Worm (Caenorhabditis elegans) whole organism, young adult: ENCODE data around the gene R13A5.10.

Experiments
- B0019.2 ChIP-seq: fragments of 200-800 bp; sonication (Bioruptor generic); conservative IDR thresholded peaks from 2 replicates; pipeline ENCODE4 v1.3.6; 2022; ENCODE audit warnings: missing genetic modification reagents, missing genetic modification characterization, missing compliant biosample characterization
- B0035.1 ChIP-seq: sonication (generic microtip); optimal IDR thresholded peaks from 2 replicates; lab custom pipeline; 2016; ENCODE audit warnings: missing genetic modification characterization, mild to moderate bottlenecking, missing compliant biosample characterization, missing genotype, missing genetic modification reagents
- B0261.1 ChIP-seq: sonication (generic microtip); optimal IDR thresholded peaks from 2 replicates; lab custom pipeline; 2016; ENCODE audit warnings: mild to moderate bottlenecking, missing genetic modification characterization, moderate library complexity, missing compliant biosample characterization
- D2030.7 ChIP-seq: fragments of 200-800 bp; sonication (Bioruptor generic); IDR thresholded peaks from 2 replicates; pipeline ENCODE4 v1.3.6; 2022; ENCODE audit warnings: missing genetic modification reagents, missing genetic modification characterization, missing compliant biosample characterization
- F10E7.11 ChIP-seq: sonication (generic microtip); optimal IDR thresholded peaks from 2 replicates; lab custom pipeline; 2017; ENCODE audit warnings: mild to moderate bottlenecking, missing genetic modification characterization, moderate library complexity, missing compliant biosample characterization
- F52B5.7 ChIP-seq: sonication (generic microtip); optimal IDR thresholded peaks from 2 replicates; lab custom pipeline; 2016; ENCODE audit warnings: mild to moderate bottlenecking, missing genetic modification characterization, missing compliant biosample characterization
- F57C9.4 ChIP-seq: sonication (generic microtip); optimal IDR thresholded peaks from 2 replicates; lab custom pipeline; 2017; ENCODE audit warnings: mild to moderate bottlenecking, missing genetic modification characterization, missing compliant biosample characterization
- K12H6.12 ChIP-seq: fragments of 200-800 bp; sonication (Bioruptor generic); optimal IDR thresholded peaks from 2 replicates; lab custom pipeline; 2018; ENCODE audit warnings: mild to moderate bottlenecking, missing genetic modification characterization, missing compliant biosample characterization
- attf-6 ChIP-seq: fragments of 200-800 bp; sonication (Bioruptor generic); IDR thresholded peaks from 2 replicates; pipeline ENCODE4 v1.3.6; 2022; ENCODE audit warnings: missing genetic modification reagents, missing genetic modification characterization, missing compliant biosample characterization
- bed-2 ChIP-seq: fragments of 200-800 bp; sonication (Bioruptor generic); IDR thresholded peaks from 2 replicates; pipeline ENCODE4 v1.3.6; 2022; ENCODE audit warnings: missing genetic modification reagents, missing genetic modification characterization, missing compliant biosample characterization
- cebp-2 ChIP-seq: fragments of 200-800 bp; sonication (Bioruptor generic); IDR thresholded peaks from 2 replicates; pipeline ENCODE4 v1.3.6; 2022; ENCODE audit warnings: missing genetic modification characterization, missing compliant biosample characterization
- ceh-27 ChIP-seq: fragments of 200-800 bp; sonication (Bioruptor generic); optimal IDR thresholded peaks from 2 replicates; lab custom pipeline; 2018; ENCODE audit warnings: mild to moderate bottlenecking, missing genetic modification characterization, moderate library complexity, missing compliant biosample characterization
- die-1 ChIP-seq: sonication (generic microtip); optimal IDR thresholded peaks from 2 replicates; lab custom pipeline; 2016; ENCODE audit warnings: missing genotype, mild to moderate bottlenecking, missing genetic modification characterization, missing compliant biosample characterization
- dpff-1 ChIP-seq: sonication (generic microtip); optimal IDR thresholded peaks from 2 replicates; lab custom pipeline; 2017; ENCODE audit warnings: mild to moderate bottlenecking, missing genetic modification characterization, missing compliant biosample characterization
- egl-44 ChIP-seq: fragments of 200-800 bp; sonication (Bioruptor generic); IDR thresholded peaks from 2 replicates; pipeline ENCODE4 v1.3.6; 2022; ENCODE audit warnings: missing genetic modification reagents, missing genetic modification characterization, missing compliant biosample characterization
- fkh-3 ChIP-seq: sonication (generic microtip); optimal IDR thresholded peaks from 2 replicates; lab custom pipeline; 2016; ENCODE audit warnings: mild to moderate bottlenecking, missing genetic modification characterization, missing compliant biosample characterization
- him-1 ChIP-seq: sonication (generic microtip); optimal IDR thresholded peaks from 2 replicates; lab custom pipeline; 2016; ENCODE audit warnings: missing genotype, missing genetic modification reagents, missing genetic modification characterization, missing compliant biosample characterization
- hlh-12 ChIP-seq: sonication (generic microtip); optimal IDR thresholded peaks from 2 replicates; lab custom pipeline; 2016; ENCODE audit warnings: missing genetic modification characterization, missing compliant biosample characterization
- hlh-26 ChIP-seq: fragments of 200-800 bp; sonication (Bioruptor generic); conservative IDR thresholded peaks from 2 replicates; pipeline ENCODE4 v1.3.6; 2022; ENCODE audit warnings: missing genetic modification reagents, missing genetic modification characterization, missing compliant biosample characterization
- hmg-1.2 ChIP-seq: fragments of 200-800 bp; sonication (Bioruptor generic); IDR thresholded peaks from 2 replicates; pipeline ENCODE4 v1.3.6; 2022; ENCODE audit warnings: missing genetic modification reagents, missing genetic modification characterization, missing compliant biosample characterization
- hsf-1 ChIP-seq: fragments of 200-800 bp; sonication (Bioruptor generic); IDR thresholded peaks from 2 replicates; pipeline ENCODE4 v1.3.6; 2022; ENCODE audit warnings: missing genetic modification reagents, missing genetic modification characterization, missing compliant biosample characterization
- lir-1 ChIP-seq: fragments of 200-800 bp; sonication (Bioruptor generic); conservative IDR thresholded peaks from 2 replicates; pipeline ENCODE4 v1.3.6; 2022; ENCODE audit warnings: missing genetic modification reagents, missing genetic modification characterization, missing compliant biosample characterization
- madf-10 ChIP-seq: sonication (generic microtip); optimal IDR thresholded peaks from 2 replicates; lab custom pipeline; 2016; ENCODE audit warnings: mild to moderate bottlenecking, missing genetic modification characterization, missing compliant biosample characterization
- madf-3 ChIP-seq: fragments of 200-800 bp; sonication (Bioruptor generic); IDR thresholded peaks from 2 replicates; pipeline ENCODE4 v1.3.6; 2022; ENCODE audit warnings: missing genetic modification reagents, missing genetic modification characterization, missing compliant biosample characterization
- mcd-1 ChIP-seq: fragments of 200-800 bp; sonication (Bioruptor generic); IDR thresholded peaks from 2 replicates; pipeline ENCODE4 v1.3.6; 2022; ENCODE audit warnings: missing genetic modification reagents, missing genetic modification characterization, missing compliant biosample characterization
- nfyb-1 ChIP-seq: fragments of 200-800 bp; sonication (Bioruptor generic); IDR thresholded peaks from 2 replicates; pipeline ENCODE4 v1.3.6; 2022; ENCODE audit warnings: missing genetic modification reagents, missing genetic modification characterization, missing compliant biosample characterization
- nhr-90 ChIP-seq: sonication (generic microtip); optimal IDR thresholded peaks from 2 replicates; lab custom pipeline; 2016; ENCODE audit warnings: missing genotype, mild to moderate bottlenecking, missing genetic modification characterization, missing compliant biosample characterization
- pha-4 ChIP-seq: fragments of 150-350 bp; sonication (generic microtip); optimal IDR thresholded peaks from 2 replicates; lab custom pipeline; 2014; ENCODE audit warnings: missing biosample characterization, missing genetic modification reagents, missing genetic modification characterization
- rcor-1 ChIP-seq: fragments of 200-800 bp; sonication (Bioruptor generic); IDR thresholded peaks from 2 replicates; pipeline ENCODE4 v1.3.6; 2022; ENCODE audit warnings: missing genetic modification reagents, missing genetic modification characterization, missing compliant biosample characterization
- repo-1 ChIP-seq: sonication (generic microtip); optimal IDR thresholded peaks from 2 replicates; lab custom pipeline; 2017; ENCODE audit warnings: mild to moderate bottlenecking, missing genetic modification characterization, missing compliant biosample characterization
- rpc-1 ChIP-seq, 2 experiments: fragments of 150-350 bp in 1 of 2; sonication (generic microtip) in 1 of 2; optimal IDR thresholded peaks; 2 replicates each; lab custom pipeline; 2014 to 2018; ENCODE audit warnings: missing biosample characterization in 1 of 2, missing genetic modification characterization in 1 of 2, missing genetic modification reagents in 1 of 2, missing genotype in 1 of 2
- sdz-38 ChIP-seq: sonication (generic microtip); optimal IDR thresholded peaks from 2 replicates; lab custom pipeline; 2016; ENCODE audit warnings: missing genotype, missing genetic modification characterization, missing compliant biosample characterization
- sea-2 ChIP-seq: fragments of 200-800 bp; sonication (Bioruptor generic); IDR thresholded peaks from 2 replicates; pipeline ENCODE4 v1.3.6; 2022; ENCODE audit warnings: missing genetic modification characterization, missing compliant biosample characterization
- snpc-4 ChIP-seq, 5 experiments: fragments of 150-350 bp in 1 of 5; sonication (generic microtip) in 4 of 5; optimal IDR thresholded peaks; 2 replicates each; lab custom pipeline; 2014 to 2018; ENCODE audit warnings: missing genetic modification characterization in 5 of 5, missing biosample characterization in 3 of 5, antibody characterized with exemption in 2 of 5, mild to moderate bottlenecking in 2 of 5, missing compliant biosample characterization in 2 of 5, missing genotype in 2 of 5, moderate library complexity in 2 of 5, missing genetic modification reagents in 1 of 5
- sptf-2 ChIP-seq: fragments of 200-800 bp; sonication (Bioruptor generic); optimal IDR thresholded peaks from 2 replicates; lab custom pipeline; 2018; ENCODE audit warnings: mild to moderate bottlenecking, missing genetic modification characterization, missing compliant biosample characterization
- tlf-1 ChIP-seq: fragments of 200-800 bp; sonication (Bioruptor generic); optimal IDR thresholded peaks from 2 replicates; lab custom pipeline; 2018; ENCODE audit warnings: mild to moderate bottlenecking, missing genetic modification characterization, missing compliant biosample characterization
- zfh-2 ChIP-seq: fragments of 200-800 bp; sonication (Bioruptor generic); conservative IDR thresholded peaks from 2 replicates; pipeline ENCODE4 v1.3.6; 2022; ENCODE audit warnings: missing genetic modification reagents, missing genetic modification characterization, missing compliant biosample characterization

R13A5.10 gene

DNA sequence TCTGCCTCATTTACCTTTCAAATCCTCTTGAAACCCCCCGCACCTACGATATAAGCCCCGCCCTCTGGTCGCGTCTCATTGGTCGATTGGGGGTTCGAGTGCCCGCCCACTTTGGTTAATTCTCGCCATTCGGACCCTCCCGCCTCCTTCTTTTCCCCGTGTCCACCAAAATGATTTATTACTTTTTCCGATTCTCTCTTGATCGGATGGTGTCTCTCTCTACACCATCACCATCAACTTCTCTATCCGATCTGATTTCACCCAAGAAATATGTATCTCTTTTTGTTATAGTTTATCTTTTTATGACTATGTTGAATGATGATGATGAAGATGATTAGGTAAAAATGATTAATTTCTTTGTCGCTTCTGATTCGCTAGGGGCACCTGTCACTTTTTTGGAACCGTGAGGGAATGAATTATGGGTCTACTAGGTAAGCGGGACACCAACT is 28.1 kb downstream of the R13A5.10 start:
- no peak for TF ChIP-seq him-1 (tag; lab: Kevin White, UChicago)
- no peak for TF ChIP-seq rcor-1
- no peak for TF ChIP-seq snpc-4 (GFP tag; optimal IDR thresholded peaks at IDR 0.05; lab: Kevin White, UChicago)
- TF ChIP-seq snpc-4 (tag; optimal IDR thresholded peaks at IDR 0.05; lab: Kevin White, UChicago): no peak
- TF ChIP-seq die-1 (tag; lab: Kevin White, UChicago): no peak
- TF ChIP-seq sdz-38 (tag; lab: Kevin White, UChicago): no peak
- peak; percentile 84 for TF ChIP-seq nfyb-1 (GFP tag; lab: Robert Waterston, UW)
- TF ChIP-seq hsf-1 (GFP tag; lab: Robert Waterston, UW): no peak
- TF ChIP-seq fkh-3 (tag; lab: Kevin White, UChicago): no peak
- TF ChIP-seq, all 124 proteins: peak for 1

DNA sequence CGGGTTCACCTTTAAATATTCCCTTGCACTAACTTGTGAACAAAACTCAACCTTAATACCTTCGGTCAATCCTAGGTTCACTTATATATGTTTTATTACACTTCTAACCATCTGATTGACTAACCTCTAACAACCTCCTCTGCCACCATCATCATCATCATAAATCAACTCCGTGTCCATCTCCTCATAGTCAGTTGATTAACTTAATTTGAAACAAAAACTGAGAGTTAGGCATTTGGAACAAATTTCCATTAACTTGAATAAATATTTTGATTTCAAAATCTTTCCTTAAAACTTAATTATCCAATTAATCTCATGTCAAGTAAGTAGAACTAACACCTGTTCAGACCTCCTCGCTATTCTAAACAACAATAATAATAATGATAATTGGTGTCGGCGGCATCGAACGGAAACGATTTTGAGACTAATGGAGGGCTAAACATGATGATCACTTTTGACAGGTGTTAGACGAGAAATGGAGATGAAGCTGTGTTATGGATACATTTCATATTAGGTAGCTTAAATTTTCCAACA is 29.0 kb downstream of the R13A5.10 start:
- no peak for TF ChIP-seq hlh-12
- TF ChIP-seq madf-3 (GFP tag; lab: Robert Waterston, UW): no peak
- no peak for TF ChIP-seq mcd-1
- no peak for TF ChIP-seq B0019.2
- no peak for TF ChIP-seq hlh-26 (GFP tag; lab: Robert Waterston, UW)
- no peak for TF ChIP-seq sea-2 (GFP tag; lab: Robert Waterston, UW)
- no peak for TF ChIP-seq bed-2 (GFP tag; lab: Robert Waterston, UW)
- TF ChIP-seq sptf-2 (GFP tag; lab: Kevin White, UChicago): no peak
- no peak for TF ChIP-seq cebp-2
- no peak for TF ChIP-seq repo-1
- TF ChIP-seq madf-10 (tag; lab: Kevin White, UChicago): no peak
- no peak for TF ChIP-seq lir-1
- TF ChIP-seq B0035.1 (tag; lab: Kevin White, UChicago): no peak
- TF ChIP-seq rpc-1 (optimal IDR thresholded peaks at IDR 0.05; lab: Kevin White, UChicago): no peak
- no peak for TF ChIP-seq rpc-1 (tag; optimal IDR thresholded peaks at IDR 0.05; lab: Kevin White, UChicago)

DNA sequence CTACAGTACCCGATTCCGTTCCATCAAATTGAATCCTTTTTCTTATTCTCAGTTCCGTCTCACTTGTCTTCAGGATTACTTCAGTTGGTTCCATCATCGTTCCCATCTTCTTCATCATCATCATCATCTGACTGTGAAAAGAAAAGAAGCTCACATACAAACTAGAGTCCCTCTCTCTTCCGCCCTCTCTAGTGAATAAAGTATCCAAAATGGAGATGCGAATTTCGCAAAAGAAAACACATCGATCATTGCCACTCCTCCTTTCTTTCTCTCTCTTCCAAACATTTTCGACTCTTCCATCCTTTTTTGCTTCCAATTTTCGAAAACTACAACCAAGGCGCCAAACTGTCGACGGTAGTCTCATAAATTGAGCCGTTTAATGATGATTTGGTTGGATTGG is 29.9 kb downstream of the R13A5.10 start:
- no peak for TF ChIP-seq pha-4 (tag; lab: Kevin White, UChicago)
- no peak for TF ChIP-seq ceh-27
- no peak for TF ChIP-seq F10E7.11
- TF ChIP-seq attf-6 (GFP tag; lab: Robert Waterston, UW): no peak
- no peak for TF ChIP-seq tlf-1
- no peak for TF ChIP-seq zfh-2 (GFP tag; lab: Robert Waterston, UW)
- no peak for TF ChIP-seq egl-44 (GFP tag; lab: Robert Waterston, UW)
- TF ChIP-seq hlh-12: no peak
- TF ChIP-seq K12H6.12 (tag; lab: Kevin White, UChicago): no peak
- no peak for TF ChIP-seq F52B5.7 (tag; lab: Kevin White, UChicago)
- TF ChIP-seq die-1 (tag; lab: Kevin White, UChicago): no peak
- TF ChIP-seq hmg-1.2 (GFP tag; lab: Robert Waterston, UW): no peak
- no peak for TF ChIP-seq B0261.1
- TF ChIP-seq dpff-1 (tag; lab: Kevin White, UChicago): no peak
- TF ChIP-seq F57C9.4 (tag; lab: Kevin White, UChicago): no peak
- no peak for TF ChIP-seq nhr-90 (tag; lab: Kevin White, UChicago)
- TF ChIP-seq D2030.7 (GFP tag; lab: Robert Waterston, UW): no peak
